Worm (Caenorhabditis elegans): ENCODE measurements around the gene Y57G11C.14.

DNA sequence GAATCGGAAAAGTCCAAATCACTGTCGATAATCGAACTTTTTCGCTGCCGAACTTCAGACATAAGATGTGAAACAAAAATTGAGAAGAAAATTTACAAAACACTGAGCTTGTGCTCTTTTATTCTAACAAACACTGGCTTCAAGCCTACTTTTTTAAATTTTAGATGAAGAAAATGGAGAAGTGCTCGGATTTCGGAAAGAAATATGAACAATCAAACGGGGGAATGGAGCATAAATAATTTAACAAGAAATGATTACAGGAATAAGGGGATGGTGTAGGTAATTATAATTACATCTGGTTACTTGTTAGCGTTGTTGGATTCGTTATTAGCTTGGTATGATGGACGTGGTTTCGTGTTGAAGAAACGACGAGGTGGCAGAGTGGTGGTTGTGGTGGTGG, 27.8 kb upstream of the Y57G11C.14 start, which contains the start of gene degl-1:
- TF ChIP-seq flt-1 (GFP tag; IDR thresholded peaks at IDR 0.05) (no peak), ztf-23 (GFP tag; IDR thresholded peaks at IDR 0.05) (no peak), T22C8.4 (GFP tag; IDR thresholded peaks at IDR 0.05) (no peak), klf-2 (GFP tag; conservative IDR thresholded peaks at IDR 0.05) (no peak), med-1 (GFP tag; optimal IDR thresholded peaks at IDR 0.05; ENCODE audit: insufficient read depth) (no peak), tab-1 (GFP tag; IDR thresholded peaks at IDR 0.05) (no peak), ztf-29 (GFP tag; IDR thresholded peaks at IDR 0.05) (no peak), ref-1 (GFP tag; conservative IDR thresholded peaks at IDR 0.05) (no peak)
